Worm (Caenorhabditis elegans) whole organism, mixed stage, embryonic: ENCODE results near the gene suex-2.

Experiments
- M03D4.4 ChIP-seq: sonication (generic microtip); optimal IDR thresholded peaks from 2 replicates; lab custom pipeline; 2017; ENCODE audit warnings: mild to moderate bottlenecking, missing genetic modification characterization, missing compliant biosample characterization
- bed-3 ChIP-seq: fragments of 200-800 bp; sonication (Bioruptor generic); optimal IDR thresholded peaks from 3 replicates; lab custom pipeline; 2018; ENCODE audit warnings: mild to moderate bottlenecking, missing genetic modification characterization, moderate library complexity, missing compliant biosample characterization
- blmp-1 ChIP-seq: fragments of 150-350 bp; optimal IDR thresholded peaks from 2 replicates; lab custom pipeline; 2014; ENCODE audit warnings: missing biosample characterization, missing genetic modification characterization
- ceh-39 ChIP-seq: fragments of 150-350 bp; optimal IDR thresholded peaks from 2 replicates; lab custom pipeline; 2014; ENCODE audit warnings: missing biosample characterization, missing genetic modification characterization
- ceh-83 ChIP-seq: fragments of 200-800 bp; sonication (Bioruptor generic); optimal IDR thresholded peaks from 2 replicates; lab custom pipeline; 2018; ENCODE audit warnings: mild to moderate bottlenecking, missing genetic modification characterization, missing compliant biosample characterization
- ces-1 ChIP-seq: fragments of 150-350 bp; optimal IDR thresholded peaks from 2 replicates; lab custom pipeline; 2014; ENCODE audit warnings: missing biosample characterization, missing genetic modification reagents, missing genetic modification characterization
- cnd-1 ChIP-seq: fragments of 200-800 bp; sonication (Bioruptor generic); optimal IDR thresholded peaks from 2 replicates; lab custom pipeline; 2018; ENCODE audit warnings: mild to moderate bottlenecking, missing genetic modification characterization, missing compliant biosample characterization
- drap-1 ChIP-seq: fragments of 200-800 bp; sonication (Bioruptor generic); optimal IDR thresholded peaks from 3 replicates; lab custom pipeline; 2018; ENCODE audit warnings: mild to moderate bottlenecking, missing genetic modification characterization, missing compliant biosample characterization
- elt-1 ChIP-seq: sonication (generic microtip); optimal IDR thresholded peaks from 2 replicates; lab custom pipeline; 2017; ENCODE audit warnings: missing genetic modification characterization, mild to moderate bottlenecking, missing compliant biosample characterization, antibody characterized with exemption, moderate library complexity, borderline replicate concordance; ENCODE audit not compliant: insufficient read depth
- elt-3 ChIP-seq: fragments of 150-350 bp; optimal IDR thresholded peaks from 2 replicates; lab custom pipeline; 2014; ENCODE audit warnings: missing biosample characterization, missing genetic modification characterization
- flh-1 ChIP-seq: fragments of 200-800 bp; sonication (Bioruptor generic); optimal IDR thresholded peaks from 2 replicates; lab custom pipeline; 2018; ENCODE audit warnings: mild to moderate bottlenecking, missing genetic modification characterization, moderate library complexity, missing compliant biosample characterization
- ham-2 ChIP-seq: fragments of 200-800 bp; sonication (Bioruptor generic); optimal IDR thresholded peaks from 2 replicates; lab custom pipeline; 2018; ENCODE audit warnings: mild to moderate bottlenecking, missing genetic modification characterization, missing compliant biosample characterization
- hlh-1 ChIP-seq: fragments of 150-350 bp; optimal IDR thresholded peaks from 2 replicates; lab custom pipeline; 2014; ENCODE audit warnings: missing biosample characterization, missing genetic modification reagents, missing genetic modification characterization
- lin-13 ChIP-seq: fragments of 150-350 bp; optimal IDR thresholded peaks from 2 replicates; lab custom pipeline; 2014; ENCODE audit warnings: missing biosample characterization, missing genetic modification characterization
- lin-32 ChIP-seq: fragments of 200-800 bp; sonication (Bioruptor generic); optimal IDR thresholded peaks from 2 replicates; lab custom pipeline; 2018; ENCODE audit warnings: mild to moderate bottlenecking, missing genetic modification characterization, missing compliant biosample characterization
- lsy-2 ChIP-seq: fragments of 150-350 bp; optimal IDR thresholded peaks from 2 replicates; lab custom pipeline; 2014; ENCODE audit warnings: missing biosample characterization, missing genetic modification characterization
- mep-1 ChIP-seq: fragments of 150-350 bp; optimal IDR thresholded peaks from 2 replicates; lab custom pipeline; 2017; ENCODE audit warnings: missing biosample characterization, missing genetic modification reagents, missing genetic modification characterization, inconsistent platforms
- mls-2 ChIP-seq: sonication (generic microtip); optimal IDR thresholded peaks from 2 replicates; lab custom pipeline; 2016; ENCODE audit warnings: mild to moderate bottlenecking, missing genetic modification characterization, moderate library complexity, missing compliant biosample characterization
- nhr-12 ChIP-seq: fragments of 150-350 bp; optimal IDR thresholded peaks from 2 replicates; lab custom pipeline; 2014; ENCODE audit warnings: missing biosample characterization, missing genetic modification characterization
- nhr-237 ChIP-seq: fragments of 150-350 bp; optimal IDR thresholded peaks from 2 replicates; lab custom pipeline; 2014; ENCODE audit warnings: missing biosample characterization, missing genetic modification characterization
- nhr-28 ChIP-seq: fragments of 150-350 bp; optimal IDR thresholded peaks from 2 replicates; lab custom pipeline; 2014; ENCODE audit warnings: missing biosample characterization, missing genetic modification characterization
- nhr-76 ChIP-seq: sonication (generic microtip); optimal IDR thresholded peaks from 2 replicates; lab custom pipeline; 2017; ENCODE audit warnings: missing biosample characterization, missing genetic modification characterization
- pha-4 ChIP-seq: fragments of 150-350 bp; optimal IDR thresholded peaks from 2 replicates; lab custom pipeline; 2018; ENCODE audit warnings: missing biosample characterization, missing genetic modification reagents, missing genetic modification characterization
- sem-2 ChIP-seq: fragments of 200-800 bp; sonication (Bioruptor generic); optimal IDR thresholded peaks from 2 replicates; lab custom pipeline; 2018; ENCODE audit warnings: mild to moderate bottlenecking, missing genetic modification characterization, missing compliant biosample characterization
- snpc-4 ChIP-seq: fragments of 150-350 bp; optimal IDR thresholded peaks from 2 replicates; lab custom pipeline; 2014; ENCODE audit warnings: missing biosample characterization, missing genetic modification characterization
- tbx-8 ChIP-seq: fragments of 200-800 bp; sonication (Bioruptor generic); optimal IDR thresholded peaks from 2 replicates; lab custom pipeline; 2018; ENCODE audit warnings: mild to moderate bottlenecking, missing genetic modification characterization, moderate library complexity, missing compliant biosample characterization
- unc-39 ChIP-seq: fragments of 150-350 bp; optimal IDR thresholded peaks from 2 replicates; lab custom pipeline; 2014; ENCODE audit warnings: missing biosample characterization, missing genetic modification characterization
- unc-62 ChIP-seq: fragments of 150-350 bp; optimal IDR thresholded peaks from 2 replicates; lab custom pipeline; 2014; ENCODE audit warnings: missing biosample characterization, missing genetic modification reagents, missing genetic modification characterization

Gene suex-2

ce11 chrIV:8986761-8987316 is 18.7 kb downstream of the suex-2 start, which contains the start of gene bre-1:
Gene bre-1 (plus strand): TSS chrIV:8987266.
- TF ChIP-seq ces-1 (GFP tag; lab: Kevin White, UChicago) (peak; percentile 10), hlh-1 (tag; lab: Kevin White, UChicago) (peak; percentile 91), drap-1 (GFP tag; lab: Kevin White, UChicago) (no peak)
- TF ChIP-seq, all 35 proteins: peak for 2

DNA sequence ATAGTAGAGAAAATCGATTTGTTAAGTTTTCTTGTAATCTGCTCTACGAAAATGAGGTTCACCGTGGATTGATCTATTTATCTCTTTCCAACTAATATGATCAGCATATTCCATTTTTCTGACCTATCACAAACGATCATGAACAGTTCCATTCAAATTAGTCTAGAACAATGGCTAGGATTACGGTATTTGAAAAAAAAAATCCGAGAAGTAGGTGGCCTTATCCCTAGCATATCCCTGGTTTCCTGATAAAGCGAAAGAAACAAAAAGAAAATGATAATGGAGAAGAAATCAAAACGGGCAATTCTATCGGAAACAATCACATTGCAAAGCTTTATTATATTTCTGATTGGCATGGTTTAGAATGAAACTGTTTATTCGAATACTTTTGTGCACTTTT is 24.7 kb downstream of the suex-2 start, which contains the start of gene mltn-12:
Gene mltn-12 (plus strand): TSS at position 301 of the 400 bp plus-strand sequence.
- TF ChIP-seq tbx-8 (GFP tag; lab: Kevin White, UChicago): no peak
- TF ChIP-seq unc-62 (GFP tag; lab: Kevin White, UChicago): no peak
- TF ChIP-seq blmp-1 (tag; lab: Kevin White, UChicago): no peak
- TF ChIP-seq flh-1 (GFP tag; lab: Kevin White, UChicago): no peak
- no peak for TF ChIP-seq nhr-237 (tag; lab: Kevin White, UChicago)
- no peak for TF ChIP-seq cnd-1 (tag; lab: Kevin White, UChicago)
- no peak for TF ChIP-seq elt-3 (tag; lab: Kevin White, UChicago)

DNA sequence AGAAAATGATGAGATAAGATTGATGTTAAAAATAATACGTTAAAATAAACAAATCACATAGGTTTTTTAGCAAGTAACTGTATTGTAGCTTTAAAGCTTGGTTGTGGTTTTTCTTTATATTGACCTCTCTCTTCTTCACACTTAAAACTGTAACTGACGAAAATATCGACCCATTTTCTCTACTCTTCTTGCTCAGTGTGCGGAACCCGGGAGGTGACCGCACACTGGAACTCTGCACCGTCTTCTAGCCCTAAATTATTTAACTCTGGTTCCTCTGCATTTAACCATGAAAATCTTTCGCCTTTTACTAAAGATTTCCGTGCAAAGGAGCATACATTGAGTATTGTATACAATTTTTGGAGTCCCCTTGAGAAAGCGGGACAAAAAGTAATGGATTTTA is 26.4 kb downstream of the suex-2 start:
- TF ChIP-seq unc-39 (tag; lab: Kevin White, UChicago) (no peak), nhr-12 (tag; lab: Kevin White, UChicago) (no peak), ceh-83 (GFP tag; lab: Kevin White, UChicago) (no peak), snpc-4 (no peak), lsy-2 (tag; lab: Kevin White, UChicago) (no peak), mls-2 (tag; lab: Kevin White, UChicago) (no peak)
- TF ChIP-seq, all 35 proteins: peak for 0

DNA sequence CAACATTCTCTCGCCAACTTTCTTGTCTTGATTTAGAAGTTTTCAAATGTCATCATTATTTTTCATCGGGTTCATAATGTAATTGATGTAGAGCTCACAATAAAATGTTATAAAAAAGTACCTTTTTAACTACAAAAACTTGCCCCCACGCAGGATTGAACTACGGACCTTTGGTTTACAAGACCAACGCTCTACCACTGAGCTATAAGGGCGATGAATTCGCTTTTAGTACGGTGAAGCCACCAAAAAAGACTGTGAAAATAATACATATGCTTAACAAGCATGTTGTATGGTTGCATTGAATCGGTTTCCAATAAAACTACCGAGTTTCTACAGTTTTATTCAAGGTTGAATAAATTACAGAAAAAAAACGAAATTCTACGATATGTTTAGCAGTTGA is 32.6 kb downstream of the suex-2 start:
- TF ChIP-seq elt-3 (tag; lab: Kevin White, UChicago) (no peak), ham-2 (GFP tag; lab: Kevin White, UChicago) (no peak), drap-1 (GFP tag; lab: Kevin White, UChicago) (no peak), cnd-1 (tag; lab: Kevin White, UChicago) (no peak), blmp-1 (tag; lab: Kevin White, UChicago) (no peak), lin-13 (tag; lab: Kevin White, UChicago) (no peak), ceh-39 (tag; lab: Kevin White, UChicago) (no peak), nhr-28 (tag; lab: Kevin White, UChicago) (no peak), ceh-83 (GFP tag; lab: Kevin White, UChicago) (no peak), elt-1 (no peak), nhr-237 (tag; lab: Kevin White, UChicago) (no peak), flh-1 (GFP tag; lab: Kevin White, UChicago) (no peak), lin-32 (GFP tag; lab: Kevin White, UChicago) (no peak), bed-3 (GFP tag; lab: Kevin White, UChicago) (no peak), M03D4.4 (tag; lab: Kevin White, UChicago) (no peak)

- TF ChIP-seq nhr-237 (tag; lab: Kevin White, UChicago) (no peak), ces-1 (GFP tag; lab: Kevin White, UChicago) (no peak), unc-62 (GFP tag; lab: Kevin White, UChicago) (no peak), mep-1 (tag; lab: Kevin White, UChicago) (no peak), bed-3 (GFP tag; lab: Kevin White, UChicago) (no peak), ceh-39 (tag; lab: Kevin White, UChicago) (no peak), ham-2 (GFP tag; lab: Kevin White, UChicago) (no peak), pha-4 (tag; lab: Kevin White, UChicago) (no peak), nhr-76 (tag; lab: Kevin White, UChicago) (no peak), sem-2 (GFP tag; lab: Kevin White, UChicago) (no peak), M03D4.4 (tag; lab: Kevin White, UChicago) (no peak), mls-2 (tag; lab: Kevin White, UChicago) (no peak), elt-3 (tag; lab: Kevin White, UChicago) (no peak), unc-39 (tag; lab: Kevin White, UChicago) (no peak)
Measured at ce11 chrIV:9001184-9001583, 33.1 kb downstream of the suex-2 start.
